Worm (Caenorhabditis elegans) whole organism, L4 larva: ENCODE data around the gene pde-12.

Source experiments
- F37D6.2 ChIP-seq: sonication (generic microtip); optimal IDR thresholded peaks from 2 replicates; lab custom pipeline; 2016; ENCODE audit warnings: mild to moderate bottlenecking, missing genetic modification characterization, missing compliant biosample characterization
- ama-1 ChIP-seq: fragments of 150-350 bp; optimal IDR thresholded peaks from 2 replicates; lab custom pipeline; 2014; ENCODE audit warnings: inconsistent platforms, mixed read lengths
- mes-2 ChIP-seq: sonication (generic microtip); optimal IDR thresholded peaks from 2 replicates; lab custom pipeline; 2016; ENCODE audit warnings: missing genotype, mild to moderate bottlenecking, missing genetic modification characterization, missing compliant biosample characterization; ENCODE audit not compliant: poor library complexity, severe bottlenecking
- nhr-6 ChIP-seq: fragments of 150-350 bp; optimal IDR thresholded peaks from 2 replicates; lab custom pipeline; 2014; ENCODE audit warnings: missing biosample characterization, missing genetic modification characterization

- no peak for TF ChIP-seq F37D6.2 (tag; lab: Kevin White, UChicago)
- TF ChIP-seq ama-1 (lab: Kevin White, UChicago), result no peak
- no peak for TF ChIP-seq mes-2
- no peak for TF ChIP-seq nhr-6 (tag; lab: Kevin White, UChicago)
Observed at ce11 chrIII:10819778-10820177, 25.0 kb downstream of the pde-12 start.
